Worm (Caenorhabditis elegans): ENCODE results near the gene F13H8.1.

- no peak for TF ChIP-seq him-1 (tag; optimal IDR thresholded peaks at IDR 0.05)
- no peak for TF ChIP-seq dao-5 (tag; optimal IDR thresholded peaks at IDR 0.05)
- TF ChIP-seq W03F9.2 (tag; optimal IDR thresholded peaks at IDR 0.05): no peak
These were observed 35.2 kb upstream of the F13H8.1 start for ce11 chrII:6248029-6248428.
